Worm (Caenorhabditis elegans) whole organism, L4 larva: ENCODE measurements around the gene ethe-1.

Experiments used
- F26F4.8 ChIP-seq: fragments of 200-800 bp; sonication (Bioruptor generic); conservative IDR thresholded peaks from 2 replicates; pipeline ENCODE4 v1.3.6; 2022; ENCODE audit warnings: missing genetic modification characterization, missing compliant biosample characterization
- T20F7.1 ChIP-seq: fragments of 200-800 bp; sonication (Bioruptor generic); optimal IDR thresholded peaks from 2 replicates; lab custom pipeline; 2018; ENCODE audit warnings: mild to moderate bottlenecking, missing genetic modification characterization, missing compliant biosample characterization
- aha-1 ChIP-seq: fragments of 150-350 bp; peaks from one replicate; lab custom pipeline; 2014; ENCODE audit warnings: missing biosample characterization, missing genetic modification characterization
- aly-2 ChIP-seq: sonication (generic microtip); optimal IDR thresholded peaks from 2 replicates; lab custom pipeline; 2018; ENCODE audit warnings: missing biosample characterization, missing genetic modification characterization
- ceh-28 ChIP-seq: fragments of 150-350 bp; optimal IDR thresholded peaks from 2 replicates; lab custom pipeline; 2014; ENCODE audit warnings: missing biosample characterization, missing genetic modification reagents, missing genetic modification characterization
- ceh-44 ChIP-seq: fragments of 200-800 bp; sonication (Bioruptor generic); IDR thresholded peaks from 2 replicates; pipeline ENCODE4 v1.3.6; 2022; ENCODE audit warnings: missing genetic modification reagents, missing genetic modification characterization, missing compliant biosample characterization
- daf-12 ChIP-seq: fragments of 150-350 bp; optimal IDR thresholded peaks from 2 replicates; lab custom pipeline; 2014; ENCODE audit warnings: missing biosample characterization, missing genetic modification reagents, missing genetic modification characterization
- daf-16 ChIP-seq, 3 experiments: sonication (generic microtip); optimal IDR thresholded peaks; 2 replicates each; lab custom pipeline; 2016 to 2017; ENCODE audit warnings: missing genetic modification characterization in 3 of 3, missing genetic modification reagents in 3 of 3, mild to moderate bottlenecking in 2 of 3, missing compliant biosample characterization in 2 of 3, missing biosample characterization in 1 of 3, moderate library complexity in 1 of 3
- daf-19 ChIP-seq: fragments of 200-800 bp; sonication (Bioruptor generic); conservative IDR thresholded peaks from 2 replicates; pipeline ENCODE4 v1.3.6; 2022; ENCODE audit warnings: missing genetic modification characterization, missing compliant biosample characterization
- dmd-6 ChIP-seq: fragments of 200-800 bp; sonication (Bioruptor generic); IDR thresholded peaks from 2 replicates; pipeline ENCODE4 v1.3.6; 2022; ENCODE audit warnings: missing genetic modification reagents, missing genetic modification characterization, missing compliant biosample characterization
- dmd-8 ChIP-seq: fragments of 200-800 bp; sonication (Bioruptor generic); IDR thresholded peaks from 2 replicates; pipeline ENCODE4 v1.3.6; 2022; ENCODE audit warnings: missing genetic modification characterization, missing compliant biosample characterization
- dmd-9 ChIP-seq: fragments of 200-800 bp; sonication (Bioruptor generic); IDR thresholded peaks from 2 replicates; pipeline ENCODE4 v1.3.6; 2022; ENCODE audit warnings: missing genetic modification reagents, missing genetic modification characterization, missing compliant biosample characterization
- dpl-1 ChIP-seq: fragments of 150-350 bp; optimal IDR thresholded peaks from 2 replicates; lab custom pipeline; 2014; ENCODE audit warnings: missing biosample characterization, missing genetic modification reagents, missing genetic modification characterization
- dve-1 ChIP-seq: sonication (generic microtip); optimal IDR thresholded peaks from 2 replicates; lab custom pipeline; 2017; ENCODE audit warnings: antibody characterized with exemption, mild to moderate bottlenecking, missing genetic modification characterization, missing compliant biosample characterization; ENCODE audit not compliant: insufficient read depth
- egl-43 ChIP-seq: fragments of 200-800 bp; sonication (Bioruptor generic); IDR thresholded peaks from 2 replicates; pipeline ENCODE4 v1.3.6; 2022; ENCODE audit warnings: missing genetic modification reagents, missing genetic modification characterization, missing compliant biosample characterization
- hif-1 ChIP-seq, 2 experiments: sonication (generic microtip); optimal IDR thresholded peaks; 2 replicates each; lab custom pipeline; 2016 to 2017; ENCODE audit warnings: missing compliant biosample characterization in 2 of 2, missing genetic modification characterization in 2 of 2, missing genetic modification reagents in 2 of 2, missing genotype in 2 of 2, mild to moderate bottlenecking in 1 of 2
- hlh-11 ChIP-seq: fragments of 200-800 bp; sonication (Bioruptor generic); optimal IDR thresholded peaks from 2 replicates; lab custom pipeline; 2018; ENCODE audit warnings: mild to moderate bottlenecking, missing genetic modification characterization, missing compliant biosample characterization
- hlh-30 ChIP-seq: sonication (generic microtip); optimal IDR thresholded peaks from 2 replicates; lab custom pipeline; 2017; ENCODE audit warnings: antibody characterized with exemption, mild to moderate bottlenecking, missing genetic modification characterization, missing compliant biosample characterization; ENCODE audit not compliant: insufficient read depth
- jun-1 ChIP-seq: fragments of 150-350 bp; optimal IDR thresholded peaks from 2 replicates; lab custom pipeline; 2014; ENCODE audit warnings: missing biosample characterization, missing genetic modification reagents, missing genetic modification characterization
- lin-1 ChIP-seq: fragments of 200-800 bp; sonication (Bioruptor generic); IDR thresholded peaks from 2 replicates; pipeline ENCODE4 v1.3.6; 2022; ENCODE audit warnings: missing genetic modification reagents, missing genetic modification characterization, missing compliant biosample characterization
- lir-3 ChIP-seq: sonication (generic microtip); optimal IDR thresholded peaks from 2 replicates; lab custom pipeline; 2016; ENCODE audit warnings: mild to moderate bottlenecking, missing genetic modification characterization, missing compliant biosample characterization
- madf-9 ChIP-seq: fragments of 200-800 bp; sonication (Bioruptor generic); conservative IDR thresholded peaks from 2 replicates; pipeline ENCODE4 v1.3.6; 2022; ENCODE audit warnings: missing genetic modification reagents, missing genetic modification characterization, missing compliant biosample characterization
- mdl-1 ChIP-seq, 2 experiments: fragments of 150-350 bp in 1 of 2; sonication (generic microtip) in 1 of 2; optimal IDR thresholded peaks; 2 replicates each; lab custom pipeline; 2014 to 2017; ENCODE audit warnings: missing biosample characterization in 2 of 2, missing genetic modification characterization in 2 of 2
- mdt-29 ChIP-seq: fragments of 200-800 bp; sonication (Bioruptor generic); IDR thresholded peaks from 2 replicates; pipeline ENCODE4 v1.3.6; 2022; ENCODE audit warnings: missing genetic modification reagents, missing genetic modification characterization, missing compliant biosample characterization
- mep-1 ChIP-seq: fragments of 150-350 bp; sonication (generic microtip); optimal IDR thresholded peaks from 3 replicates; lab custom pipeline; 2014; ENCODE audit warnings: missing biosample characterization, missing genetic modification characterization
- mxl-2 ChIP-seq: fragments of 200-800 bp; sonication (Bioruptor generic); conservative IDR thresholded peaks from 2 replicates; pipeline ENCODE4 v1.3.6; 2022; ENCODE audit warnings: missing genetic modification reagents, missing genetic modification characterization, missing compliant biosample characterization
- mxl-3 ChIP-seq: fragments of 200-800 bp; sonication (Bioruptor generic); optimal IDR thresholded peaks from 2 replicates; lab custom pipeline; 2018; ENCODE audit warnings: mild to moderate bottlenecking, missing genetic modification characterization, missing compliant biosample characterization
- nhr-11 ChIP-seq: fragments of 150-350 bp; optimal IDR thresholded peaks from 2 replicates; lab custom pipeline; 2014; ENCODE audit warnings: missing biosample characterization, missing genetic modification characterization
- nhr-25 ChIP-seq: sonication (generic microtip); optimal IDR thresholded peaks from 2 replicates; lab custom pipeline; 2017; ENCODE audit warnings: missing genetic modification characterization, mild to moderate bottlenecking, missing compliant biosample characterization, antibody characterized with exemption, moderate library complexity, borderline replicate concordance; ENCODE audit not compliant: insufficient read depth
- nhr-28 ChIP-seq: fragments of 150-350 bp; optimal IDR thresholded peaks from 2 replicates; lab custom pipeline; 2014; ENCODE audit warnings: missing biosample characterization, missing genetic modification characterization
- nhr-48 ChIP-seq: sonication (generic microtip); optimal IDR thresholded peaks from 2 replicates; lab custom pipeline; 2016; ENCODE audit warnings: mild to moderate bottlenecking, missing genetic modification characterization, missing compliant biosample characterization
- nhr-6 ChIP-seq: fragments of 150-350 bp; optimal IDR thresholded peaks from 2 replicates; lab custom pipeline; 2014; ENCODE audit warnings: missing biosample characterization, missing genetic modification characterization
- nhr-77 ChIP-seq: fragments of 150-350 bp; optimal IDR thresholded peaks from 2 replicates; lab custom pipeline; 2014; ENCODE audit warnings: missing biosample characterization, missing genetic modification characterization
- sdz-12 ChIP-seq: fragments of 200-800 bp; sonication (Bioruptor generic); optimal IDR thresholded peaks from 2 replicates; lab custom pipeline; 2018; ENCODE audit warnings: mild to moderate bottlenecking, missing genetic modification characterization, missing compliant biosample characterization
- snpc-1.2 ChIP-seq: fragments of 200-800 bp; sonication (Bioruptor generic); IDR thresholded peaks from 2 replicates; pipeline ENCODE4 v1.3.6; 2022; ENCODE audit warnings: missing genetic modification reagents, missing genetic modification characterization, missing compliant biosample characterization
- unc-39 ChIP-seq: sonication (generic microtip); optimal IDR thresholded peaks from 2 replicates; lab custom pipeline; 2017; ENCODE audit warnings: missing biosample characterization, missing genetic modification characterization
- unc-62 ChIP-seq, 3 experiments: fragments of 150-350 bp in 1 of 3; sonication (generic microtip); optimal IDR thresholded peaks in 2 of 3; peaks in 1 of 3; 1 replicate in 1 of 3; 2 replicates in 2 of 3; lab custom pipeline; 2014 to 2017; ENCODE audit warnings: missing biosample characterization in 3 of 3, missing genetic modification characterization in 3 of 3, missing genetic modification reagents in 3 of 3, missing genotype in 1 of 3
- zag-1 ChIP-seq: fragments of 150-350 bp; optimal IDR thresholded peaks from 2 replicates; lab custom pipeline; 2014; ENCODE audit warnings: missing biosample characterization, missing genetic modification characterization
- zip-2 ChIP-seq: fragments of 150-350 bp; optimal IDR thresholded peaks from 2 replicates; lab custom pipeline; 2014; ENCODE audit warnings: missing biosample characterization, missing genetic modification characterization
- ztf-11 ChIP-seq: fragments of 150-350 bp; optimal IDR thresholded peaks from 2 replicates; lab custom pipeline; 2014; ENCODE audit warnings: missing biosample characterization, missing genetic modification characterization
- ztf-7 ChIP-seq: fragments of 150-350 bp; optimal IDR thresholded peaks from 2 replicates; lab custom pipeline; 2014; ENCODE audit warnings: missing biosample characterization, missing genetic modification characterization

The ethe-1 gene

ce11 chrIV:9535105-9535504, 26.5 kb upstream of the ethe-1 start (continued):
- TF ChIP-seq dpl-1 (GFP tag; lab: Kevin White, UChicago) = no peak
- no peak for TF ChIP-seq ceh-44
- TF ChIP-seq nhr-11 (tag; lab: Kevin White, UChicago) = no peak
- TF ChIP-seq zip-2 (tag; lab: Kevin White, UChicago) = no peak
- no peak for TF ChIP-seq hif-1 (tag; optimal IDR thresholded peaks at IDR 0.05; lab: Kevin White, UChicago)
- no peak for TF ChIP-seq nhr-48
- TF ChIP-seq dmd-6 (GFP tag; lab: Robert Waterston, UW) = peak; percentile 21; the same call in 1 of the 2 replicates
- peak; percentile 88 for TF ChIP-seq aha-1
- no peak for TF ChIP-seq zag-1 (tag; lab: Kevin White, UChicago)
- no peak for TF ChIP-seq lir-3 (tag; lab: Kevin White, UChicago)
- peak; percentile 63 for TF ChIP-seq hlh-30 (tag; lab: Kevin White, UChicago)
- TF ChIP-seq mdl-1 (tag; optimal IDR thresholded peaks at IDR 0.05; lab: Kevin White, UChicago) = peak in 1 of 2 experiments; percentile 19
- no peak for TF ChIP-seq egl-43 (GFP tag; lab: Robert Waterston, UW)
- no peak for TF ChIP-seq mdt-29 (GFP tag; lab: Robert Waterston, UW)
- TF ChIP-seq sdz-12 (GFP tag; lab: Kevin White, UChicago) = no peak
- no peak for TF ChIP-seq aly-2 (tag; lab: Kevin White, UChicago)
- TF ChIP-seq dmd-9 (GFP tag; lab: Robert Waterston, UW) = no peak
- no peak for TF ChIP-seq daf-19 (GFP tag; lab: Robert Waterston, UW)

- TF ChIP-seq daf-19 (GFP tag; lab: Robert Waterston, UW) (no peak), nhr-77 (tag; lab: Kevin White, UChicago) (peak; percentile 21), F26F4.8 (GFP tag; lab: Robert Waterston, UW) (no peak), ztf-11 (tag; lab: Kevin White, UChicago) (no peak), nhr-6 (tag; lab: Kevin White, UChicago) (no peak), T20F7.1 (no peak), nhr-28 (tag; lab: Kevin White, UChicago) (peak; percentile 59), nhr-48 (no peak), ztf-7 (no peak), daf-12 (tag; lab: Kevin White, UChicago) (no peak), mxl-3 (peak; percentile 10), mep-1 (tag; lab: Kevin White, UChicago) (peak; percentile 58), nhr-25 (peak; percentile 49), unc-62 (GFP tag; optimal IDR thresholded peaks at IDR 0.05 in 1 of 2; lab: Kevin White, UChicago) (peak in 1 of 2 experiments; percentile 93), unc-62 (tag; optimal IDR thresholded peaks at IDR 0.05; lab: Kevin White, UChicago) (no peak), dmd-8 (GFP tag; lab: Robert Waterston, UW) (no peak), hlh-30 (tag; lab: Kevin White, UChicago) (peak; percentile 89), ceh-28 (no peak), hlh-11 (tag; lab: Kevin White, UChicago) (peak; percentile 32), snpc-1.2 (GFP tag; lab: Robert Waterston, UW) (no peak), jun-1 (tag; lab: Kevin White, UChicago) (no peak), lin-1 (no peak), dve-1 (tag; lab: Kevin White, UChicago) (peak; percentile 63), mxl-2 (no peak), madf-9 (GFP tag; lab: Robert Waterston, UW) (no peak)
These were observed 25.8 kb upstream of the ethe-1 start for ce11 chrIV:9534342-9534741.

ce11 chrIV:9533071-9533470, 24.5 kb upstream of the ethe-1 start, which contains the start of gene F56H11.2:
Gene F56H11.2 (minus strand): TSS chrIV:9533171.
- no peak for TF ChIP-seq dmd-6 (GFP tag; lab: Robert Waterston, UW)
- TF ChIP-seq unc-39 = no peak
- no peak for TF ChIP-seq daf-16 (GFP tag; optimal IDR thresholded peaks at IDR 0.05; lab: Kevin White, UChicago)
- peak; percentile 20 for TF ChIP-seq daf-16 (tag; optimal IDR thresholded peaks at IDR 0.05; lab: Kevin White, UChicago)
